Fruit fly (Drosophila melanogaster) whole organism, embryonic: ENCODE measurements around the gene CG5390.

Experiments
- Asciz ChIP-seq: fragments of 200-800 bp; sonication (Bioruptor generic); optimal IDR thresholded peaks from 2 replicates; lab custom pipeline; 2017; ENCODE audit warnings: missing biosample characterization, mild to moderate bottlenecking, missing genetic modification characterization, missing genetic modification reagents
- Awh ChIP-seq: fragments of 200-800 bp; sonication (Bioruptor generic); IDR thresholded peaks from 2 replicates; pipeline ENCODE4, ENCODE4 v1.3.6; 2022; ENCODE audit warnings: missing biosample characterization, missing genetic modification characterization
- CG10147 ChIP-seq: fragments of 200-800 bp; sonication (Bioruptor generic); optimal IDR thresholded peaks from 2 replicates; lab custom pipeline; 2019; ENCODE audit warnings: missing biosample characterization, mild to moderate bottlenecking, missing genetic modification characterization, moderate library complexity
- CG12659 ChIP-seq: fragments of 200-800 bp; sonication (Bioruptor generic); optimal IDR thresholded peaks from 3 replicates; lab custom pipeline; 2017; ENCODE audit warnings: mild to moderate bottlenecking, missing biosample characterization, missing genetic modification reagents, missing genetic modification characterization
- CG12769 ChIP-seq: fragments of 200-800 bp; sonication (Bioruptor generic); optimal IDR thresholded peaks from 2 replicates; lab custom pipeline; 2019; ENCODE audit warnings: missing biosample characterization, mild to moderate bottlenecking, missing genetic modification characterization, moderate library complexity
- CG13287 ChIP-seq: fragments of 200-800 bp; sonication (Bioruptor generic); IDR thresholded peaks from 2 replicates; pipeline ENCODE4 v1.3.6; 2022; ENCODE audit warnings: missing biosample characterization, missing genetic modification characterization; ENCODE audit not compliant: partially characterized antibody
- CG13894 ChIP-seq: fragments of 200-800 bp; sonication (Bioruptor generic); optimal IDR thresholded peaks from 3 replicates; lab custom pipeline; 2018; ENCODE audit warnings: missing biosample characterization, mild to moderate bottlenecking, missing genetic modification characterization, moderate library complexity
- CG1529 ChIP-seq: fragments of 200-800 bp; sonication (Bioruptor generic); optimal IDR thresholded peaks from 3 replicates; lab custom pipeline; 2018; ENCODE audit warnings: missing biosample characterization, missing genetic modification characterization
- CG15514 ChIP-seq: fragments of 200-800 bp; sonication (Bioruptor generic); optimal IDR thresholded peaks from 3 replicates; lab custom pipeline; 2017; ENCODE audit warnings: missing biosample characterization, missing genetic modification characterization, mild to moderate bottlenecking, moderate library complexity, missing genetic modification reagents
- CG16863 ChIP-seq: fragments of 200-800 bp; sonication (Bioruptor generic); optimal IDR thresholded peaks from 3 replicates; lab custom pipeline; 2016; ENCODE audit warnings: missing biosample characterization, missing genetic modification characterization
- CG17359 ChIP-seq: fragments of 200-800 bp; sonication (Bioruptor generic); optimal IDR thresholded peaks from 3 replicates; lab custom pipeline; 2018; ENCODE audit warnings: missing biosample characterization, mild to moderate bottlenecking, missing genetic modification characterization, moderate library complexity
- CG2199 ChIP-seq: fragments of 200-800 bp; sonication (Bioruptor generic); IDR thresholded peaks from 3 replicates; pipeline ENCODE4 v1.3.6; 2022; ENCODE audit warnings: missing biosample characterization, missing genetic modification characterization
- CG31224 ChIP-seq: fragments of 200-800 bp; sonication (Bioruptor generic); IDR thresholded peaks from 2 replicates; pipeline ENCODE4 v1.3.6; 2022; ENCODE audit warnings: missing biosample characterization, missing genetic modification characterization
- CG31365 ChIP-seq: fragments of 200-800 bp; sonication (Bioruptor generic); optimal IDR thresholded peaks from 2 replicates; lab custom pipeline; 2018; ENCODE audit warnings: missing biosample characterization, mild to moderate bottlenecking, missing genetic modification characterization
- CG33557 ChIP-seq: fragments of 200-800 bp; sonication (Bioruptor generic); optimal IDR thresholded peaks from 2 replicates; lab custom pipeline; 2019; ENCODE audit warnings: missing biosample characterization, mild to moderate bottlenecking, missing genetic modification characterization, moderate library complexity
- CG34376 ChIP-seq: fragments of 200-800 bp; sonication (Bioruptor generic); optimal IDR thresholded peaks from 2 replicates; lab custom pipeline; 2018; ENCODE audit warnings: missing biosample characterization, mild to moderate bottlenecking, missing genetic modification characterization
- CG3995 ChIP-seq: fragments of 200-800 bp; sonication (Bioruptor generic); optimal IDR thresholded peaks from 3 replicates; lab custom pipeline; 2016; ENCODE audit warnings: missing biosample characterization, missing genetic modification characterization
- CG5245 ChIP-seq: fragments of 200-800 bp; sonication (Bioruptor generic); optimal IDR thresholded peaks from 3 replicates; lab custom pipeline; 2016; ENCODE audit warnings: missing biosample characterization, missing genetic modification characterization
- CG7987 ChIP-seq: fragments of 200-800 bp; sonication (Bioruptor generic); optimal IDR thresholded peaks from 2 replicates; lab custom pipeline; 2018; ENCODE audit warnings: missing biosample characterization, mild to moderate bottlenecking, missing genetic modification characterization, moderate library complexity
- CG8281 ChIP-seq: fragments of 200-800 bp; sonication (Bioruptor generic); optimal IDR thresholded peaks from 2 replicates; lab custom pipeline; 2018; ENCODE audit warnings: missing biosample characterization, mild to moderate bottlenecking, missing genetic modification characterization, moderate library complexity
- CG8290 ChIP-seq, 3 experiments: fragments of 200-800 bp; sonication (Bioruptor generic); optimal IDR thresholded peaks; 2 replicates each; lab custom pipeline; 2016 to 2019; ENCODE audit warnings: missing biosample characterization in 3 of 3, missing genetic modification characterization in 3 of 3, mild to moderate bottlenecking in 2 of 3, moderate library complexity in 1 of 3
- CTCF ChIP-seq: fragments of 200-800 bp; sonication (Bioruptor generic); optimal IDR thresholded peaks from 2 replicates; lab custom pipeline; 2017; ENCODE audit warnings: missing biosample characterization, mild to moderate bottlenecking, missing genetic modification characterization, moderate library complexity
- CrebB ChIP-seq: fragments of 200-800 bp; sonication (Bioruptor generic); optimal IDR thresholded peaks from 3 replicates; lab custom pipeline; 2018; ENCODE audit warnings: missing biosample characterization, mild to moderate bottlenecking, missing genetic modification characterization
- E2f2 ChIP-seq: fragments of 200-800 bp; sonication (Bioruptor generic); IDR thresholded peaks from 2 replicates; pipeline ENCODE4 v1.3.6; 2022; ENCODE audit warnings: missing biosample characterization, missing genetic modification characterization
- Fer1 ChIP-seq: fragments of 200-800 bp; sonication (Bioruptor generic); optimal IDR thresholded peaks from 2 replicates; lab custom pipeline; 2017; ENCODE audit warnings: missing biosample characterization, mild to moderate bottlenecking, missing genetic modification characterization
- HLHmδ ChIP-seq: fragments of 200-800 bp; sonication (Bioruptor generic); optimal IDR thresholded peaks from 2 replicates; lab custom pipeline; 2018; ENCODE audit warnings: missing biosample characterization, mild to moderate bottlenecking, missing genetic modification characterization, moderate library complexity
- Hmr ChIP-seq: fragments of 200-800 bp; sonication (Bioruptor generic); optimal IDR thresholded peaks from 3 replicates; lab custom pipeline; 2017; ENCODE audit warnings: mild to moderate bottlenecking, missing biosample characterization, missing genetic modification reagents, missing genetic modification characterization
- MBD-R2 ChIP-seq: fragments of 200-800 bp; sonication (Bioruptor generic); IDR thresholded peaks from 2 replicates; pipeline ENCODE4 v1.3.6; 2022; ENCODE audit warnings: missing biosample characterization, missing genetic modification characterization
- MTF-1 ChIP-seq: fragments of 200-800 bp; sonication (Bioruptor generic); optimal IDR thresholded peaks from 2 replicates; lab custom pipeline; 2018; ENCODE audit warnings: missing biosample characterization, mild to moderate bottlenecking, missing genetic modification characterization, borderline replicate concordance
- Med ChIP-seq: fragments of 200-800 bp; sonication (Bioruptor generic); peaks from one replicate; lab custom pipeline; 2016; ENCODE audit warnings: missing biosample characterization, missing genetic modification characterization, mild to moderate bottlenecking, inconsistent platforms, moderate library complexity
- NC2α ChIP-seq: fragments of 200-800 bp; sonication (Bioruptor generic); optimal IDR thresholded peaks from 2 replicates; lab custom pipeline; 2016; ENCODE audit warnings: missing biosample characterization, missing genetic modification characterization
- NFAT ChIP-seq: fragments of 200-800 bp; sonication (Bioruptor generic); IDR thresholded peaks from 2 replicates; pipeline ENCODE4 v1.3.6; 2022; ENCODE audit warnings: missing biosample characterization, missing genetic modification characterization
- Neu2 ChIP-seq: fragments of 200-800 bp; sonication (Bioruptor generic); optimal IDR thresholded peaks from 3 replicates; lab custom pipeline; 2016; ENCODE audit warnings: missing biosample characterization, missing genetic modification characterization, borderline replicate concordance
- Nf-YC ChIP-seq: fragments of 200-800 bp; optimal IDR thresholded peaks from 3 replicates; lab custom pipeline; 2019; ENCODE audit warnings: missing biosample characterization, mild to moderate bottlenecking, missing genetic modification characterization, moderate library complexity
- abd-A ChIP-seq: fragments of 200-800 bp; sonication (Bioruptor generic); optimal IDR thresholded peaks from 3 replicates; lab custom pipeline; 2019; ENCODE audit warnings: missing biosample characterization, mild to moderate bottlenecking, missing genetic modification characterization, moderate library complexity
- az2 ChIP-seq: fragments of 200-800 bp; sonication (Bioruptor generic); optimal IDR thresholded peaks from 3 replicates; lab custom pipeline; 2016; ENCODE audit warnings: missing biosample characterization, missing genetic modification characterization
- chinmo ChIP-seq: fragments of 200-800 bp; sonication (Bioruptor generic); IDR thresholded peaks from 4 replicates; pipeline ENCODE4 v1.3.6; 2022; ENCODE audit warnings: missing biosample characterization, missing genetic modification characterization; ENCODE audit not compliant: partially characterized antibody
- chn ChIP-seq: fragments of 200-800 bp; sonication (Bioruptor generic); optimal IDR thresholded peaks from 2 replicates; lab custom pipeline; 2016; ENCODE audit warnings: missing biosample characterization, missing genetic modification characterization
- ftz-f1 ChIP-seq: fragments of 200-800 bp; sonication (Bioruptor generic); optimal IDR thresholded peaks from 2 replicates; lab custom pipeline; 2016; ENCODE audit warnings: missing biosample characterization, missing genetic modification characterization
- jing ChIP-seq: fragments of 200-800 bp; sonication (Bioruptor generic); optimal IDR thresholded peaks from 2 replicates; lab custom pipeline; 2018; ENCODE audit warnings: missing biosample characterization, mild to moderate bottlenecking, missing genetic modification characterization
- klu ChIP-seq: fragments of 200-800 bp; sonication (Bioruptor generic); IDR thresholded peaks from 2 replicates; pipeline ENCODE4 v1.3.6; 2022; ENCODE audit warnings: missing biosample characterization, missing genetic modification characterization
- luna ChIP-seq: fragments of 200-800 bp; sonication (Bioruptor generic); optimal IDR thresholded peaks from 2 replicates; lab custom pipeline; 2016; ENCODE audit warnings: missing biosample characterization, missing genetic modification characterization
- mirr ChIP-seq: fragments of 200-800 bp; sonication (Bioruptor generic); optimal IDR thresholded peaks from 3 replicates; lab custom pipeline; 2018; ENCODE audit warnings: missing biosample characterization, mild to moderate bottlenecking, missing genetic modification characterization
- p53 ChIP-seq: fragments of 200-800 bp; sonication (Bioruptor generic); optimal IDR thresholded peaks from 2 replicates; lab custom pipeline; 2016; ENCODE audit warnings: missing biosample characterization, missing genetic modification characterization
- pzg ChIP-seq: fragments of 200-800 bp; sonication (Bioruptor generic); optimal IDR thresholded peaks from 3 replicates; lab custom pipeline; 2018; ENCODE audit warnings: missing biosample characterization, mild to moderate bottlenecking, missing genetic modification characterization, moderate library complexity
- repo ChIP-seq: fragments of 200-800 bp; sonication (Bioruptor generic); optimal IDR thresholded peaks from 2 replicates; lab custom pipeline; 2016; ENCODE audit warnings: missing biosample characterization, missing genetic modification characterization
- sd ChIP-seq: fragments of 200-800 bp; sonication (Bioruptor generic); optimal IDR thresholded peaks from 3 replicates; lab custom pipeline; 2018; ENCODE audit warnings: missing biosample characterization, mild to moderate bottlenecking, missing genetic modification characterization, moderate library complexity
- sens ChIP-seq: fragments of 200-800 bp; sonication (Bioruptor generic); peaks from one replicate; lab custom pipeline; 2016; ENCODE audit warnings: missing biosample characterization, missing genetic modification characterization
- sug ChIP-seq: fragments of 200-800 bp; optimal IDR thresholded peaks from 2 replicates; lab custom pipeline; 2019; ENCODE audit warnings: missing biosample characterization, mild to moderate bottlenecking, missing genetic modification characterization, moderate library complexity
- zen ChIP-seq: fragments of 200-800 bp; sonication (Bioruptor generic); optimal IDR thresholded peaks from 3 replicates; lab custom pipeline; 2018; ENCODE audit warnings: missing biosample characterization, mild to moderate bottlenecking, missing genetic modification characterization, moderate library complexity

The CG5390 gene

dm6 chr2L:10321612-10322011 is 15.2 kb upstream of the CG5390 start (continued):
- no peak for TF ChIP-seq luna (GFP tag; lab: Kevin White, UChicago)
- peak; percentile 49 for TF ChIP-seq CG15514 (GFP tag; lab: Kevin White, UChicago)
- peak; percentile 17 for TF ChIP-seq CG31365
- peak; percentile 84 for TF ChIP-seq CG13894 (tag; lab: Kevin White, UChicago)
- no peak for TF ChIP-seq chn (GFP tag; lab: Kevin White, UChicago)
- peak; percentile 18 for TF ChIP-seq pzg (GFP tag; lab: Kevin White, UChicago)
- TF ChIP-seq CG1529 = no peak
- TF ChIP-seq CG5245 = no peak
- no peak for TF ChIP-seq CG17359 (tag; lab: Kevin White, UChicago)
- TF ChIP-seq sd (tag; lab: Kevin White, UChicago) = peak; percentile 89
- TF ChIP-seq Med (GFP tag; lab: Kevin White, UChicago) = peak; percentile 80
- no peak for TF ChIP-seq p53 (GFP tag; lab: Kevin White, UChicago)
- TF ChIP-seq HLHmδ (GFP tag; lab: Kevin White, UChicago) = no peak
- TF ChIP-seq E2f2 (GFP tag; lab: Robert Waterston, UW) = peak; percentile 26; the same call in 1 of the 2 replicates
- TF ChIP-seq MBD-R2 (GFP tag; lab: Robert Waterston, UW) = peak; percentile 25; the same call in 1 of the 2 replicates
- no peak for TF ChIP-seq CG13287 (GFP tag; lab: Robert Waterston, UW)
- TF ChIP-seq CG12769 = peak; percentile 98
- TF ChIP-seq chinmo (GFP tag; lab: Robert Waterston, UW) = peak; percentile 89; the same call in 2 of the 4 replicates
- no peak for TF ChIP-seq NC2α
- TF ChIP-seq CG34376 (GFP tag; lab: Kevin White, UChicago) = peak; percentile 91
- TF ChIP-seq CG10147 = no peak
- TF ChIP-seq repo (GFP tag; lab: Kevin White, UChicago) = no peak
- TF ChIP-seq Neu2 = no peak
- TF ChIP-seq Nf-YC (tag; lab: Kevin White, UChicago) = peak; percentile 5
- no peak for TF ChIP-seq Asciz (GFP tag; lab: Kevin White, UChicago)
- peak; percentile 56 for TF ChIP-seq Fer1 (GFP tag; lab: Kevin White, UChicago)
- peak; percentile 87 for TF ChIP-seq CG2199 (GFP tag; lab: Robert Waterston, UW)
- TF ChIP-seq CG8290 (GFP tag; optimal IDR thresholded peaks at IDR 0.05; lab: Kevin White, UChicago) = no peak
- TF ChIP-seq CG8290 (tag; optimal IDR thresholded peaks at IDR 0.05; lab: Kevin White, UChicago) = peak in 1 of 2 experiments; percentile 67
- peak; percentile 20 for TF ChIP-seq sens (GFP tag; lab: Kevin White, UChicago)
- TF ChIP-seq CrebB (tag; lab: Kevin White, UChicago) = no peak
- TF ChIP-seq zen (tag; lab: Kevin White, UChicago) = no peak
- peak; percentile 3; the same call in 1 of the 2 replicates for TF ChIP-seq NFAT
- peak; percentile 38 for TF ChIP-seq Hmr (GFP tag; lab: Kevin White, UChicago)
- no peak for TF ChIP-seq CG31224 (GFP tag; lab: Robert Waterston, UW)
- no peak for TF ChIP-seq jing
- no peak for TF ChIP-seq az2
- TF ChIP-seq CG12659 = peak; percentile 13
- no peak for TF ChIP-seq klu (GFP tag; lab: Robert Waterston, UW)
- no peak for TF ChIP-seq CG3995 (GFP tag; lab: Kevin White, UChicago)
- no peak for TF ChIP-seq CG16863 (GFP tag; lab: Kevin White, UChicago)
- peak; percentile 80 for TF ChIP-seq ftz-f1 (GFP tag; lab: Kevin White, UChicago)
- no peak for TF ChIP-seq Awh (GFP tag; lab: Robert Waterston, UW)
- peak; percentile 15 for TF ChIP-seq MTF-1 (GFP tag; lab: Kevin White, UChicago)
- no peak for TF ChIP-seq CG8281 (tag; lab: Kevin White, UChicago)
- no peak for TF ChIP-seq CG33557 (GFP tag; lab: Kevin White, UChicago)
- TF ChIP-seq sug (tag; lab: Kevin White, UChicago) = peak; percentile 38
- peak; percentile 91 for TF ChIP-seq mirr
- no peak for TF ChIP-seq abd-A (tag; lab: Kevin White, UChicago)
- TF ChIP-seq CTCF (GFP tag; lab: Kevin White, UChicago) = peak; percentile 30
- TF ChIP-seq CG7987 = peak; percentile 10
